Worm (Caenorhabditis elegans): ENCODE data around the gene tebp-2.

DNA sequence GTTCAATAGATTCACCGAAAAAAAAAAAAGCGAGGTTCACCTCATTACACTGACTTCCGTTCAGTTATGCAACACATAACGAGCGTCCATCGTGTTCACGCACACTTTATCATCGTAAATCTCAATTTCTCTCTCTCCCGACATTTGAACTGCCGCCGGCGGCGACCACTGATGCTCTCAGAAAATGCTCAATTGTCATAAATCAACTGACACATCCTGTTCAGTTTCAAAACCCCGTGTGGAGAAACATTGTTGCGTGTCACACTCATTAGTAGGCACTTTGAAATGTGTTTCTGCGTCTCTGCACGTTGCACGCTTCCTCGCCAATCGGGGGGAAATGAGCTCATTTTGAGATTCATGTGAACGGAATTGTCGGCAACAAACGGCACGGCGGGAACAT is 5.6 kb upstream of the tebp-2 start:
- no peak for TF ChIP-seq nhr-42 (GFP tag; IDR thresholded peaks at IDR 0.05)
- TF ChIP-seq set-16 (GFP tag; IDR thresholded peaks at IDR 0.05) = no peak
- no peak for TF ChIP-seq unc-39 (tag; optimal IDR thresholded peaks at IDR 0.05)
- no peak for TF ChIP-seq fos-1 (tag; optimal IDR thresholded peaks at IDR 0.05)
- no peak for TF ChIP-seq egl-27 (tag; optimal IDR thresholded peaks at IDR 0.05)
- no peak for TF ChIP-seq nhr-76 (tag; optimal IDR thresholded peaks at IDR 0.05)
- no peak for TF ChIP-seq nhr-28 (tag; optimal IDR thresholded peaks at IDR 0.05)
- TF ChIP-seq lim-7 (GFP tag; IDR thresholded peaks at IDR 0.05) = no peak
- no peak for TF ChIP-seq snpc-4 (tag; optimal IDR thresholded peaks at IDR 0.05)
- no peak for TF ChIP-seq nhr-237 (tag; optimal IDR thresholded peaks at IDR 0.05)
- no peak for TF ChIP-seq skn-1 (tag; optimal IDR thresholded peaks at IDR 0.05)
